Worm (Caenorhabditis elegans) whole organism, L4 larva: Measurements from ENCODE around the gene F19G12.9.

Experiments
- F37D6.2 ChIP-seq: sonication (generic microtip); optimal IDR thresholded peaks from 2 replicates; lab custom pipeline; 2016; ENCODE audit warnings: mild to moderate bottlenecking, missing genetic modification characterization, missing compliant biosample characterization
- F44E2.7 ChIP-seq: fragments of 200-800 bp; sonication (Bioruptor generic); IDR thresholded peaks from 2 replicates; pipeline ENCODE4 v2.1.2; 2022; ENCODE audit warnings: missing genetic modification characterization, missing compliant biosample characterization
- T20F7.1 ChIP-seq: fragments of 200-800 bp; sonication (Bioruptor generic); optimal IDR thresholded peaks from 2 replicates; lab custom pipeline; 2018; ENCODE audit warnings: mild to moderate bottlenecking, missing genetic modification characterization, missing compliant biosample characterization
- T26A8.4 ChIP-seq: fragments of 200-800 bp; sonication (Bioruptor generic); IDR thresholded peaks from 2 replicates; pipeline ENCODE4 v1.3.6; 2022; ENCODE audit warnings: missing genetic modification characterization, missing compliant biosample characterization
- Y5F2A.4 ChIP-seq: fragments of 200-800 bp; sonication (Bioruptor generic); optimal IDR thresholded peaks from 2 replicates; lab custom pipeline; 2018; ENCODE audit warnings: mild to moderate bottlenecking, missing genetic modification characterization, missing compliant biosample characterization
- Y75B8A.6 ChIP-seq: fragments of 200-800 bp; sonication (Bioruptor generic); IDR thresholded peaks from 2 replicates; pipeline ENCODE4 v1.3.6; 2022; ENCODE audit warnings: missing genetic modification reagents, missing genetic modification characterization, missing compliant biosample characterization
- ZK337.2 ChIP-seq: fragments of 200-800 bp; sonication (Bioruptor generic); IDR thresholded peaks from 2 replicates; pipeline ENCODE4 v1.3.6; 2022; ENCODE audit warnings: missing genetic modification reagents, missing genetic modification characterization, missing compliant biosample characterization
- aly-2 ChIP-seq: sonication (generic microtip); optimal IDR thresholded peaks from 2 replicates; lab custom pipeline; 2018; ENCODE audit warnings: missing biosample characterization, missing genetic modification characterization
- ama-1 ChIP-seq: fragments of 150-350 bp; optimal IDR thresholded peaks from 2 replicates; lab custom pipeline; 2014; ENCODE audit warnings: inconsistent platforms, mixed read lengths
- ceh-20 ChIP-seq: fragments of 200-800 bp; sonication (Bioruptor generic); IDR thresholded peaks from 2 replicates; pipeline ENCODE4 v1.3.6; 2022; ENCODE audit warnings: missing genetic modification reagents, missing genetic modification characterization, missing compliant biosample characterization
- ceh-32 ChIP-seq: sonication (generic microtip); optimal IDR thresholded peaks from 2 replicates; lab custom pipeline; 2016; ENCODE audit warnings: mild to moderate bottlenecking, missing genetic modification characterization, missing compliant biosample characterization; ENCODE audit not compliant: poor library complexity
- ceh-82 ChIP-seq: sonication (generic microtip); optimal IDR thresholded peaks from 2 replicates; lab custom pipeline; 2017; ENCODE audit warnings: missing biosample characterization, missing genetic modification characterization
- ces-1 ChIP-seq: fragments of 150-350 bp; sonication (generic microtip); optimal IDR thresholded peaks from 4 replicates; lab custom pipeline; 2014; ENCODE audit warnings: missing biosample characterization, missing genetic modification reagents, missing genetic modification characterization
- daf-12 ChIP-seq: fragments of 150-350 bp; optimal IDR thresholded peaks from 2 replicates; lab custom pipeline; 2014; ENCODE audit warnings: missing biosample characterization, missing genetic modification reagents, missing genetic modification characterization
- daf-19 ChIP-seq: fragments of 200-800 bp; sonication (Bioruptor generic); conservative IDR thresholded peaks from 2 replicates; pipeline ENCODE4 v1.3.6; 2022; ENCODE audit warnings: missing genetic modification characterization, missing compliant biosample characterization
- duxl-1 ChIP-seq: sonication (generic microtip); optimal IDR thresholded peaks from 2 replicates; lab custom pipeline; 2016; ENCODE audit warnings: mild to moderate bottlenecking, missing genetic modification characterization, moderate library complexity, missing compliant biosample characterization; ENCODE audit not compliant: poor library complexity
- dve-1 ChIP-seq: sonication (generic microtip); optimal IDR thresholded peaks from 2 replicates; lab custom pipeline; 2017; ENCODE audit warnings: antibody characterized with exemption, mild to moderate bottlenecking, missing genetic modification characterization, missing compliant biosample characterization; ENCODE audit not compliant: insufficient read depth
- egl-43 ChIP-seq: fragments of 200-800 bp; sonication (Bioruptor generic); IDR thresholded peaks from 2 replicates; pipeline ENCODE4 v1.3.6; 2022; ENCODE audit warnings: missing genetic modification reagents, missing genetic modification characterization, missing compliant biosample characterization
- fos-1 ChIP-seq: fragments of 150-350 bp; optimal IDR thresholded peaks from 2 replicates; lab custom pipeline; 2014; ENCODE audit warnings: missing biosample characterization, missing genetic modification characterization
- hlh-11 ChIP-seq: fragments of 200-800 bp; sonication (Bioruptor generic); optimal IDR thresholded peaks from 2 replicates; lab custom pipeline; 2018; ENCODE audit warnings: mild to moderate bottlenecking, missing genetic modification characterization, missing compliant biosample characterization
- hlh-30 ChIP-seq: sonication (generic microtip); optimal IDR thresholded peaks from 2 replicates; lab custom pipeline; 2017; ENCODE audit warnings: antibody characterized with exemption, mild to moderate bottlenecking, missing genetic modification characterization, missing compliant biosample characterization; ENCODE audit not compliant: insufficient read depth
- lim-7 ChIP-seq: fragments of 200-800 bp; sonication (Bioruptor generic); IDR thresholded peaks from 2 replicates; pipeline ENCODE4 v1.3.6; 2022; ENCODE audit warnings: missing genetic modification characterization, missing compliant biosample characterization
- lin-1 ChIP-seq: fragments of 200-800 bp; sonication (Bioruptor generic); IDR thresholded peaks from 2 replicates; pipeline ENCODE4 v1.3.6; 2022; ENCODE audit warnings: missing genetic modification reagents, missing genetic modification characterization, missing compliant biosample characterization
- lin-13 ChIP-seq: fragments of 150-350 bp; optimal IDR thresholded peaks from 2 replicates; lab custom pipeline; 2014; ENCODE audit warnings: missing biosample characterization, missing genetic modification reagents, missing genetic modification characterization
- lin-15B ChIP-seq: fragments of 150-350 bp; sonication (generic microtip); optimal IDR thresholded peaks from 3 replicates; lab custom pipeline; 2014; ENCODE audit warnings: missing biosample characterization, missing genetic modification characterization
- lin-39 ChIP-seq: fragments of 150-350 bp; optimal IDR thresholded peaks from 2 replicates; lab custom pipeline; 2014; ENCODE audit warnings: missing biosample characterization, missing genetic modification reagents, missing genetic modification characterization
- lir-3 ChIP-seq: sonication (generic microtip); optimal IDR thresholded peaks from 2 replicates; lab custom pipeline; 2016; ENCODE audit warnings: mild to moderate bottlenecking, missing genetic modification characterization, missing compliant biosample characterization
- mdl-1 ChIP-seq, 2 experiments: fragments of 150-350 bp in 1 of 2; sonication (generic microtip) in 1 of 2; optimal IDR thresholded peaks; 2 replicates each; lab custom pipeline; 2014 to 2017; ENCODE audit warnings: missing biosample characterization in 2 of 2, missing genetic modification characterization in 2 of 2
- mdt-29 ChIP-seq: fragments of 200-800 bp; sonication (Bioruptor generic); IDR thresholded peaks from 2 replicates; pipeline ENCODE4 v1.3.6; 2022; ENCODE audit warnings: missing genetic modification reagents, missing genetic modification characterization, missing compliant biosample characterization
- mxl-3 ChIP-seq: fragments of 200-800 bp; sonication (Bioruptor generic); optimal IDR thresholded peaks from 2 replicates; lab custom pipeline; 2018; ENCODE audit warnings: mild to moderate bottlenecking, missing genetic modification characterization, missing compliant biosample characterization
- nhr-102 ChIP-seq: sonication (generic microtip); optimal IDR thresholded peaks from 2 replicates; lab custom pipeline; 2016; ENCODE audit warnings: mild to moderate bottlenecking, missing genetic modification characterization, moderate library complexity, missing compliant biosample characterization
- nhr-11 ChIP-seq: fragments of 150-350 bp; optimal IDR thresholded peaks from 2 replicates; lab custom pipeline; 2014; ENCODE audit warnings: missing biosample characterization, missing genetic modification characterization
- nhr-237 ChIP-seq: sonication (generic microtip); optimal IDR thresholded peaks from 2 replicates; lab custom pipeline; 2017; ENCODE audit warnings: missing biosample characterization, missing genetic modification characterization
- nhr-41 ChIP-seq: fragments of 200-800 bp; sonication (Bioruptor generic); IDR thresholded peaks from 2 replicates; pipeline ENCODE4 v1.3.6; 2022; ENCODE audit warnings: missing genetic modification reagents, missing genetic modification characterization, missing compliant biosample characterization
- nhr-48 ChIP-seq: sonication (generic microtip); optimal IDR thresholded peaks from 2 replicates; lab custom pipeline; 2016; ENCODE audit warnings: mild to moderate bottlenecking, missing genetic modification characterization, missing compliant biosample characterization
- nhr-76 ChIP-seq: fragments of 150-350 bp; optimal IDR thresholded peaks from 2 replicates; lab custom pipeline; 2014; ENCODE audit warnings: missing biosample characterization, missing genetic modification characterization
- pqm-1 ChIP-seq: sonication (generic microtip); optimal IDR thresholded peaks from 2 replicates; lab custom pipeline; 2017; ENCODE audit warnings: missing biosample characterization, missing genetic modification characterization
- spr-3 ChIP-seq: fragments of 200-800 bp; sonication (Bioruptor generic); optimal IDR thresholded peaks from 2 replicates; lab custom pipeline; 2018; ENCODE audit warnings: mild to moderate bottlenecking, missing genetic modification characterization, missing compliant biosample characterization
- tag-97 ChIP-seq: fragments of 200-800 bp; sonication (Bioruptor generic); IDR thresholded peaks from 2 replicates; pipeline ENCODE4 v1.3.6; 2022; ENCODE audit warnings: missing genetic modification characterization, missing compliant biosample characterization
- tra-1 ChIP-seq: fragments of 200-800 bp; sonication (Bioruptor generic); IDR thresholded peaks from 2 replicates; pipeline ENCODE4 v1.3.6; 2022; ENCODE audit warnings: missing genetic modification reagents, missing genetic modification characterization, missing compliant biosample characterization
- unc-39 ChIP-seq: sonication (generic microtip); optimal IDR thresholded peaks from 2 replicates; lab custom pipeline; 2017; ENCODE audit warnings: missing biosample characterization, missing genetic modification characterization
- vab-7 ChIP-seq: fragments of 200-800 bp; sonication (Bioruptor generic); IDR thresholded peaks from 2 replicates; pipeline ENCODE4 v1.3.6; 2022; ENCODE audit warnings: missing genetic modification reagents, missing genetic modification characterization, missing compliant biosample characterization
- zip-11 ChIP-seq: fragments of 200-800 bp; sonication (Bioruptor generic); IDR thresholded peaks from 2 replicates; pipeline ENCODE4 v1.3.6; 2022; ENCODE audit warnings: missing genetic modification characterization, missing compliant biosample characterization
- zip-2 ChIP-seq: fragments of 150-350 bp; optimal IDR thresholded peaks from 2 replicates; lab custom pipeline; 2014; ENCODE audit warnings: missing biosample characterization, missing genetic modification characterization
- ztf-11 ChIP-seq: fragments of 150-350 bp; optimal IDR thresholded peaks from 2 replicates; lab custom pipeline; 2014; ENCODE audit warnings: missing biosample characterization, missing genetic modification characterization
- ztf-7 ChIP-seq: fragments of 150-350 bp; optimal IDR thresholded peaks from 2 replicates; lab custom pipeline; 2014; ENCODE audit warnings: missing biosample characterization, missing genetic modification characterization

Gene F19G12.9

DNA sequence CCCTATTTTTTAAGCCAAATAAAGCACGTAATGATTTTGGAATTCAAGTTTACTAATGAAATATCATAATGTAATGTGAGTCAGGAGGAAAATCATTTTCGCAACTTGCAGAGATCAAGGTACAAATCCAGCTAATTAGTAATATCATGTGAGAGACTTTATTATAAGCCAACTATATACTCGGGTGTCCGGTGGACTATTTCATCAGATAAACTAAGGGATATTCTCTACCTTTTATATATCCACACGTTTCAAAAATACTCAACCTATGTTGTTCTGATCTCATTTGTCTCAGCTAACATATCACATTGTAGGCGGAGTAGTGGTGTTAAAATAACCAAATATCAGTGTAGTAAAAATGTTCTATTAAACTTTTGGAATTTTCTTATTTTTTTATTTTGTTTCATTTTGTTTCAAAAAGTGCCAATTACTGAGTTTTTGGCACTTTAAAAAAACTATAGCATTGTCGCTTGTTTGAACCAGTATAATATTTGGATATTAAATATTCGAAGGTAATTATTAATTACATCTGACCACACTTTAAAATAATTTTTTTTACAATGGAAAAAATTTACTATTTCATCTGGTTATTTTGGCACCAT, 29.5 kb upstream of the F19G12.9 start (continued):
- no peak for TF ChIP-seq ama-1 (lab: Kevin White, UChicago)
- no peak for TF ChIP-seq ceh-82 (tag; lab: Kevin White, UChicago)
- peak; percentile 88 for TF ChIP-seq T20F7.1 (GFP tag; lab: Kevin White, UChicago)
- peak; percentile 97 for TF ChIP-seq F37D6.2
- TF ChIP-seq nhr-41 = no peak
- TF ChIP-seq ceh-20 (GFP tag; lab: Robert Waterston, UW) = peak; percentile 75
- TF ChIP-seq Y75B8A.6 (GFP tag; lab: Robert Waterston, UW) = no peak
- TF ChIP-seq daf-19 (GFP tag; lab: Robert Waterston, UW) = peak; percentile 82; the same call in 1 of the 2 replicates
- TF ChIP-seq lir-3 (tag; lab: Kevin White, UChicago) = peak; percentile 67
- TF ChIP-seq T26A8.4 (GFP tag; lab: Robert Waterston, UW) = peak; percentile 98

DNA sequence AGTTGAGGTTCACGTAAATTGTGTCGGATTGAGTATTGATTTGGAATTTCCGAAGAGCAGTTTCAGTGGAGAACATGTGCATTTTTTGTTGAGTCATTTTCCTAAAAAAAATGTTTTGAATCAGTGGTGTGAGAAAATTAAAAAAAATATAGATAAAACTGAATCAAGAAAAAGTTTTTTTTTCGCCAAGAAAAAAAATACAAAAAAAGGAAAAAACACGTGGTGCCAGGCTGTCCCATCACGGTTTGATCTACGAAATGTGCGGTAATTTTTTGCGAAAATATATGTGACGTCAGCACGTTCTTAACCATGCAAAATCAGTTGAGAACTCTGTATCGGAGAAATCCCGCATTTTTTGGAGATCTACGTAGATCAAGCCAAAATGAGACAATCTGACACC, 25.1 kb upstream of the F19G12.9 start, which contains the start of gene F56C3.9:
Gene F56C3.9, minus strand, starts transcription at position 101 of the 400 bp plus-strand sequence.
- TF ChIP-seq ceh-32 (tag; lab: Kevin White, UChicago) (no peak), ztf-11 (tag; lab: Kevin White, UChicago) (no peak), unc-39 (tag; lab: Kevin White, UChicago) (no peak), nhr-11 (tag; lab: Kevin White, UChicago) (no peak)

DNA sequence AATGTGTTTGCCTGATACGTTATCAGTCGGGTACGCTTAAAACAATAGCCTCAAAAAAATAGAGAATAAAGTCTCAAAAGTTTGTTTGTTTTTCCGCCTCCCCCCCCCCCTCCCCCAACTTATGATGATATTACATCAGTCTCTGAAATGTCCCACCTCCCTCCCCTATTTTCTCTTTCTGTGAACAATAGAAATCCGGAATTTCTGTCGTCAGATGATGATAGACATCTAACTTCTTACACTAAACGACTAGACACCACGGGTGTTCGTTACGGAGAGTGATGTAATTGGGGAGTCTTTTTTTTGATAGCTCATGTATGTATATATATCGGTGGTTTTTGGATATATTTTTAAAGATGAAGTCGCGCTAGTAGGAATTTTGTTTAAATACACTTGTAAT, 24.6 kb upstream of the F19G12.9 start:
- TF ChIP-seq hlh-30 (tag; lab: Kevin White, UChicago) (peak; percentile 32), hlh-11 (tag; lab: Kevin White, UChicago) (peak; percentile 0), daf-12 (tag; lab: Kevin White, UChicago) (no peak), zip-11 (GFP tag; lab: Robert Waterston, UW) (peak; percentile 72; the same call in 1 of the 2 replicates), ztf-7 (peak; percentile 86)

DNA sequence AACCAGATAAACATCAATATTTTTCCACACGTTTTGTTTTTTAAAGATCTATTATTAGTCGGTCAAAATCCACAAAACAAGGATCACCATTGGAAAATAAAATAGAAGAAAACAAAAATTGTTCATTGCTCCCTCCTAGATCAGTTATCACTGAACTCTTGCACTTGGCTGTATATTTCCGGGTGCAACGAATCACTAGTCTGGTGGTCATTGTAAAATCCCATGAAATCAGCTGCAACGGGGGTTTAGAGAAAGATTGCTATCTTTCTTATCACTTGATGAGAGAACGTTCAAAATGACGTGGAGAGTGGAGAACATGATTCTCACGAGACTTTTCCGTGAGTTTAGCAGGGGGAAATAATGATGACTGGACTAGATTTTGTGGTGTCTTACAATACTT, 23.2 kb upstream of the F19G12.9 start:
- no peak for TF ChIP-seq ceh-32 (tag; lab: Kevin White, UChicago)
- no peak for TF ChIP-seq nhr-76
- peak in 1 of 2 experiments; percentile 49 for TF ChIP-seq mdl-1 (tag; optimal IDR thresholded peaks at IDR 0.05; lab: Kevin White, UChicago)
- no peak for TF ChIP-seq nhr-237 (tag; lab: Kevin White, UChicago)
- no peak for TF ChIP-seq Y5F2A.4 (GFP tag; lab: Kevin White, UChicago)
- no peak for TF ChIP-seq mdt-29 (GFP tag; lab: Robert Waterston, UW)
- TF ChIP-seq lin-13 (GFP tag; lab: Kevin White, UChicago) = no peak
- no peak for TF ChIP-seq duxl-1 (tag; lab: Kevin White, UChicago)
- TF ChIP-seq ZK337.2 = no peak
- TF ChIP-seq tag-97 (GFP tag; lab: Robert Waterston, UW) = no peak
- TF ChIP-seq spr-3 (GFP tag; lab: Kevin White, UChicago) = no peak
- TF ChIP-seq ces-1 = no peak
- no peak for TF ChIP-seq nhr-102
- no peak for TF ChIP-seq Y75B8A.6 (GFP tag; lab: Robert Waterston, UW)
- no peak for TF ChIP-seq pqm-1
- no peak for TF ChIP-seq fos-1
- TF ChIP-seq F44E2.7 (GFP tag; lab: Robert Waterston, UW) = no peak
- no peak for TF ChIP-seq egl-43 (GFP tag; lab: Robert Waterston, UW)
- TF ChIP-seq lim-7 (GFP tag; lab: Robert Waterston, UW) = no peak
- no peak for TF ChIP-seq lin-15B
- TF ChIP-seq mxl-3 = no peak
- TF ChIP-seq zip-2 (tag; lab: Kevin White, UChicago) = no peak
- no peak for TF ChIP-seq lin-39
- TF ChIP-seq nhr-48 (tag; lab: Kevin White, UChicago) = peak; percentile 69
- TF ChIP-seq vab-7 (GFP tag; lab: Robert Waterston, UW) = no peak
- TF ChIP-seq tra-1 (GFP tag; lab: Robert Waterston, UW) = no peak
- TF ChIP-seq lin-1 (GFP tag; lab: Robert Waterston, UW) = no peak
- TF ChIP-seq dve-1 (tag; lab: Kevin White, UChicago) = no peak
- TF ChIP-seq hlh-11 (tag; lab: Kevin White, UChicago) = peak; percentile 83
- no peak for TF ChIP-seq aly-2 (tag; lab: Kevin White, UChicago)
